Fruit fly (Drosophila melanogaster): ENCODE measurements around the gene bap.
A peak's percentile ranks its signal among the peaks of the same experiment; 100 is the strongest.

The bap gene

DNA sequence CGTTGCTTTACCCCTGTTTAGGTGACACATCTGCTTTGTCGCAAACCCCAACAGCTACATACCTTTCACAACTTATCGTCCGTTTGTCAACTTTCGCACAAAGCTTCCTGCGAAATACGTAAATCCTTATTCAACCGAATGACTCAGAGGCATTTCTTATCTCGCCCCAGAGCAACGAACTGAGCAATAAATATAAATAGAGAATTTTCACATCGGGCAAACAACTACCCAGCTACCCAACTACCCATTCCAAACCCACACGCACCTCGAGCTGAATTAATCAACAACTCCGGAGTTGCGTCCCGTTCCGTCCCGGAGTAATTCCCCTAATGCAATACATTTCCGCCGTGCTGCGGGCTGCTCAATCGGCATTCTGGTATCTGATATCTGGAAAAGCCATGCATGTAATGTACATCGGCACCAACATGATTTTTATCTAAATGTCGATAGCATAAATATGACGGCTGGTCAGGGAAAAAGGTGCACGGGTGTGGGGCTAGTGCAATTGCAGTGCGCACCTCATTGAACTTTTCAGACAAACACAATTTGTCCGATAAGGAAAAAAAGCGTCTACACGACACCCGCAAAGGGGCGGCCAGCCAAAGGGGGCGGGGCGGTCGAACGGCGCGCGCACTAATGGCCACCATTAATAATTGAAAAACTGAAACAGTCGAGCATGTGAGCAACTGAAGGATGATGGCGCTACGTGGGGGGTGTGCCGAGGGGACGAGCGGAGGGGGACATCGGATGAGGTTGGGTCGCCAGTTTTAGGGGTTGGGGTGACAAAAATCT is 41.5 kb upstream of the bap start (continued):
- no peak for TF ChIP-seq CG11093 (GFP tag; IDR thresholded peaks at IDR 0.05)
- TF ChIP-seq cg (GFP tag; optimal IDR thresholded peaks at IDR 0.05): no peak
- no peak for TF ChIP-seq CG14710 (tag; optimal IDR thresholded peaks at IDR 0.05)
- no peak for TF ChIP-seq ranshi (GFP tag; IDR thresholded peaks at IDR 0.05)
- no peak for TF ChIP-seq BEAF-32 (GFP tag; optimal IDR thresholded peaks at IDR 0.05)
- no peak for TF ChIP-seq toy (GFP tag; IDR thresholded peaks at IDR 0.05)
- no peak for TF ChIP-seq CG16863 (GFP tag; optimal IDR thresholded peaks at IDR 0.05)
- TF ChIP-seq amos (GFP tag; IDR thresholded peaks at IDR 0.05; ENCODE audit: partially characterized antibody): 0 out of 2 replicates have a peak, but pooled peaks have one; percentile 11
- peak; percentile 45 for TF ChIP-seq pros (GFP tag; optimal IDR thresholded peaks at IDR 0.05)
- TF ChIP-seq salm (tag; optimal IDR thresholded peaks at IDR 0.05): no peak
- no peak for TF ChIP-seq CG3995 (GFP tag; optimal IDR thresholded peaks at IDR 0.05)
- no peak for TF ChIP-seq CG7928 (GFP tag; optimal IDR thresholded peaks at IDR 0.05)
- peak; percentile 29 for TF ChIP-seq CG10543 (GFP tag; optimal IDR thresholded peaks at IDR 0.05)
- no peak for TF ChIP-seq H15 (GFP tag; IDR thresholded peaks at IDR 0.05)
- no peak for TF ChIP-seq Dref (GFP tag; IDR thresholded peaks at IDR 0.05)
- no peak for TF ChIP-seq CHES-1-like (GFP tag; optimal IDR thresholded peaks at IDR 0.05)
- no peak for TF ChIP-seq NC2α (GFP tag; optimal IDR thresholded peaks at IDR 0.05)
- TF ChIP-seq Asciz (GFP tag; optimal IDR thresholded peaks at IDR 0.05): no peak
- TF ChIP-seq dmrt11E (tag; optimal IDR thresholded peaks at IDR 0.05): no peak
- TF ChIP-seq kni (GFP tag; optimal IDR thresholded peaks at IDR 0.05): peak; percentile 40
- no peak for TF ChIP-seq hkb (optimal IDR thresholded peaks at IDR 0.05)
- TF ChIP-seq hkb (GFP tag; IDR thresholded peaks at IDR 0.05): no peak
- no peak for TF ChIP-seq CG31441 (GFP tag; IDR thresholded peaks at IDR 0.05)
- TF ChIP-seq CG1792 (GFP tag; optimal IDR thresholded peaks at IDR 0.05): no peak
- no peak for TF ChIP-seq Ssrp (tag; optimal IDR thresholded peaks at IDR 0.05)
- TF ChIP-seq CG33557 (GFP tag; optimal IDR thresholded peaks at IDR 0.05): no peak
- peak; percentile 4; the same call in 1 of the 2 replicates for TF ChIP-seq ttk (GFP tag; IDR thresholded peaks at IDR 0.05)
- TF ChIP-seq aop (GFP tag; IDR thresholded peaks at IDR 0.05): 0 out of 2 replicates have a peak, but pooled peaks have one; percentile 8
- peak; percentile 93 for TF ChIP-seq crol (GFP tag; IDR thresholded peaks at IDR 0.05)
- no peak for TF ChIP-seq Oaz (GFP tag; IDR thresholded peaks at IDR 0.05)
- TF ChIP-seq Myb (GFP tag; optimal IDR thresholded peaks at IDR 0.05): no peak
- TF ChIP-seq maf-S (GFP tag; optimal IDR thresholded peaks at IDR 0.05): no peak
- TF ChIP-seq fru (optimal IDR thresholded peaks at IDR 0.05): no peak
- TF ChIP-seq Dp (GFP tag; optimal IDR thresholded peaks at IDR 0.05): no peak
- 0 out of 2 replicates have a peak, but pooled peaks have one; percentile 3 for TF ChIP-seq HLH3B (GFP tag; IDR thresholded peaks at IDR 0.05)
- TF ChIP-seq nau (GFP tag; optimal IDR thresholded peaks at IDR 0.05): no peak
- no peak for TF ChIP-seq CG11696 (GFP tag; IDR thresholded peaks at IDR 0.05)
- no peak for TF ChIP-seq Hr51 (GFP tag; optimal IDR thresholded peaks at IDR 0.05)
- TF ChIP-seq hb (GFP tag; IDR thresholded peaks at IDR 0.05; ENCODE audit: partially characterized antibody): no peak
- no peak for TF ChIP-seq Atf6 (GFP tag; IDR thresholded peaks at IDR 0.05)
- TF ChIP-seq CG6254 (GFP tag; optimal IDR thresholded peaks at IDR 0.05): no peak
- TF ChIP-seq inv (GFP tag; IDR thresholded peaks at IDR 0.05; ENCODE audit: partially characterized antibody): no peak
- peak; percentile 49 for TF ChIP-seq Med (GFP tag)
- no peak for TF ChIP-seq ap (GFP tag; IDR thresholded peaks at IDR 0.05)
- no peak for TF ChIP-seq CG17385 (GFP tag; optimal IDR thresholded peaks at IDR 0.05)
- no peak for TF ChIP-seq GATAe (GFP tag; conservative IDR thresholded peaks at IDR 0.05)
- TF ChIP-seq org-1 (GFP tag; optimal IDR thresholded peaks at IDR 0.05): no peak
- 0 out of 2 replicates have a peak, but pooled peaks have one; percentile 19 for TF ChIP-seq CG4360 (GFP tag; IDR thresholded peaks at IDR 0.05)
- TF ChIP-seq CG5180 (GFP tag; optimal IDR thresholded peaks at IDR 0.05): no peak
- no peak for TF ChIP-seq jigr1 (GFP tag; IDR thresholded peaks at IDR 0.05)
